Worm (Caenorhabditis elegans): Measurements from ENCODE around the gene atgp-1.

The atgp-1 gene

ce11 chrIV:17269042-17269441, at the start of gene atgp-1:
atgp-1 (plus strand) TSS chrIV:17269342.
- no peak for TF ChIP-seq ref-1 (GFP tag; conservative IDR thresholded peaks at IDR 0.05)
- no peak for TF ChIP-seq T22C8.4 (GFP tag; IDR thresholded peaks at IDR 0.05)
- no peak for TF ChIP-seq ztf-29 (GFP tag; IDR thresholded peaks at IDR 0.05)
- TF ChIP-seq klf-2 (GFP tag; conservative IDR thresholded peaks at IDR 0.05): no peak
- TF ChIP-seq med-1 (GFP tag; optimal IDR thresholded peaks at IDR 0.05; ENCODE audit: insufficient read depth): no peak

- no peak for TF ChIP-seq tab-1 (GFP tag; IDR thresholded peaks at IDR 0.05)
- no peak for TF ChIP-seq ref-1 (GFP tag; conservative IDR thresholded peaks at IDR 0.05)
- TF ChIP-seq ztf-29 (GFP tag; IDR thresholded peaks at IDR 0.05): no peak
- TF ChIP-seq T22C8.4 (GFP tag; IDR thresholded peaks at IDR 0.05): no peak
- no peak for TF ChIP-seq flt-1 (GFP tag; IDR thresholded peaks at IDR 0.05)
- TF ChIP-seq klf-2 (GFP tag; conservative IDR thresholded peaks at IDR 0.05): no peak
- no peak for TF ChIP-seq ztf-23 (GFP tag; IDR thresholded peaks at IDR 0.05)
- no peak for TF ChIP-seq cog-1 (tag; optimal IDR thresholded peaks at IDR 0.05)
- no peak for TF ChIP-seq med-1 (GFP tag; optimal IDR thresholded peaks at IDR 0.05; ENCODE audit: insufficient read depth)
These were observed 45.7 kb upstream of the atgp-1 start, which contains the start of gene Y116A8B.4 for ce11 chrIV:17223474-17223873. Y116A8B.4 (plus strand) TSS chrIV:17223774.

ce11 chrIV:17230958-17231357, 38.2 kb upstream of the atgp-1 start, which contains the start of gene npr-32:
npr-32 (minus strand) TSS chrIV:17231058.
- TF ChIP-seq cog-1 (tag; optimal IDR thresholded peaks at IDR 0.05) (no peak), flt-1 (GFP tag; IDR thresholded peaks at IDR 0.05) (no peak), ref-1 (GFP tag; conservative IDR thresholded peaks at IDR 0.05) (no peak), ztf-23 (GFP tag; IDR thresholded peaks at IDR 0.05) (no peak), klf-2 (GFP tag; conservative IDR thresholded peaks at IDR 0.05) (no peak), ztf-29 (GFP tag; IDR thresholded peaks at IDR 0.05) (no peak), tab-1 (GFP tag; IDR thresholded peaks at IDR 0.05) (no peak), med-1 (GFP tag; optimal IDR thresholded peaks at IDR 0.05; ENCODE audit: insufficient read depth) (no peak), T22C8.4 (GFP tag; IDR thresholded peaks at IDR 0.05) (no peak)

ce11 chrIV:17232899-17233298, 36.2 kb upstream of the atgp-1 start:
- TF ChIP-seq T22C8.4 (GFP tag; IDR thresholded peaks at IDR 0.05) (no peak), tab-1 (GFP tag; IDR thresholded peaks at IDR 0.05) (no peak), ref-1 (GFP tag; conservative IDR thresholded peaks at IDR 0.05) (no peak), cog-1 (tag; optimal IDR thresholded peaks at IDR 0.05) (no peak), ztf-23 (GFP tag; IDR thresholded peaks at IDR 0.05) (no peak), ztf-29 (GFP tag; IDR thresholded peaks at IDR 0.05) (no peak), med-1 (GFP tag; optimal IDR thresholded peaks at IDR 0.05; ENCODE audit: insufficient read depth) (no peak), flt-1 (GFP tag; IDR thresholded peaks at IDR 0.05) (no peak)

- TF ChIP-seq klf-2 (GFP tag; conservative IDR thresholded peaks at IDR 0.05) (no peak), cog-1 (tag; optimal IDR thresholded peaks at IDR 0.05) (no peak), T22C8.4 (GFP tag; IDR thresholded peaks at IDR 0.05) (no peak), flt-1 (GFP tag; IDR thresholded peaks at IDR 0.05) (no peak), ztf-29 (GFP tag; IDR thresholded peaks at IDR 0.05) (no peak), ztf-23 (GFP tag; IDR thresholded peaks at IDR 0.05) (no peak), ref-1 (GFP tag; conservative IDR thresholded peaks at IDR 0.05) (no peak), tab-1 (GFP tag; IDR thresholded peaks at IDR 0.05) (no peak), med-1 (GFP tag; optimal IDR thresholded peaks at IDR 0.05; ENCODE audit: insufficient read depth) (no peak)
These were observed 35.6 kb upstream of the atgp-1 start for ce11 chrIV:17233494-17233893.

- no peak for TF ChIP-seq flt-1 (GFP tag; IDR thresholded peaks at IDR 0.05)
- TF ChIP-seq tab-1 (GFP tag; IDR thresholded peaks at IDR 0.05): no peak
- no peak for TF ChIP-seq med-1 (GFP tag; optimal IDR thresholded peaks at IDR 0.05; ENCODE audit: insufficient read depth)
- no peak for TF ChIP-seq ref-1 (GFP tag; conservative IDR thresholded peaks at IDR 0.05)
These were observed 32.1 kb upstream of the atgp-1 start for ce11 chrIV:17237029-17237428.

ce11 chrIV:17238951-17239350, 30.2 kb upstream of the atgp-1 start:
- TF ChIP-seq ztf-23 (GFP tag; IDR thresholded peaks at IDR 0.05): no peak
- no peak for TF ChIP-seq ref-1 (GFP tag; conservative IDR thresholded peaks at IDR 0.05)
- no peak for TF ChIP-seq klf-2 (GFP tag; conservative IDR thresholded peaks at IDR 0.05)
- no peak for TF ChIP-seq flt-1 (GFP tag; IDR thresholded peaks at IDR 0.05)

- TF ChIP-seq cog-1 (tag; optimal IDR thresholded peaks at IDR 0.05) (no peak), med-1 (GFP tag; optimal IDR thresholded peaks at IDR 0.05; ENCODE audit: insufficient read depth) (no peak), tab-1 (GFP tag; IDR thresholded peaks at IDR 0.05) (no peak), ztf-29 (GFP tag; IDR thresholded peaks at IDR 0.05) (no peak)
These were observed 23.9 kb upstream of the atgp-1 start, which contains the start of gene ZK550.2 for ce11 chrIV:17245200-17245599. ZK550.2 (plus strand) TSS chrIV:17245584.

- TF ChIP-seq ref-1 (GFP tag; conservative IDR thresholded peaks at IDR 0.05): no peak
- no peak for TF ChIP-seq tab-1 (GFP tag; IDR thresholded peaks at IDR 0.05)
- TF ChIP-seq T22C8.4 (GFP tag; IDR thresholded peaks at IDR 0.05): no peak
- TF ChIP-seq klf-2 (GFP tag; conservative IDR thresholded peaks at IDR 0.05): no peak
- no peak for TF ChIP-seq ztf-23 (GFP tag; IDR thresholded peaks at IDR 0.05)
- no peak for TF ChIP-seq cog-1 (tag; optimal IDR thresholded peaks at IDR 0.05)
- TF ChIP-seq ztf-29 (GFP tag; IDR thresholded peaks at IDR 0.05): no peak
- TF ChIP-seq flt-1 (GFP tag; IDR thresholded peaks at IDR 0.05): no peak
- no peak for TF ChIP-seq med-1 (GFP tag; optimal IDR thresholded peaks at IDR 0.05; ENCODE audit: insufficient read depth)
These were observed 22.0 kb upstream of the atgp-1 start for ce11 chrIV:17247184-17247583.

- TF ChIP-seq ref-1 (GFP tag; conservative IDR thresholded peaks at IDR 0.05) (no peak), ztf-23 (GFP tag; IDR thresholded peaks at IDR 0.05) (no peak), med-1 (GFP tag; optimal IDR thresholded peaks at IDR 0.05; ENCODE audit: insufficient read depth) (no peak), ztf-29 (GFP tag; IDR thresholded peaks at IDR 0.05) (no peak), flt-1 (GFP tag; IDR thresholded peaks at IDR 0.05) (no peak), cog-1 (tag; optimal IDR thresholded peaks at IDR 0.05) (no peak), tab-1 (GFP tag; IDR thresholded peaks at IDR 0.05) (no peak), klf-2 (GFP tag; conservative IDR thresholded peaks at IDR 0.05) (no peak), T22C8.4 (GFP tag; IDR thresholded peaks at IDR 0.05) (no peak)
These were observed 20.6 kb upstream of the atgp-1 start for ce11 chrIV:17248538-17248937.

Measured in whole organism, midembryonic.